Fruit fly (Drosophila melanogaster) whole organism, embryonic: ENCODE measurements around the gene cpx.

Experiments
- Bgb ChIP-seq: fragments of 200-800 bp; sonication (Bioruptor generic); IDR thresholded peaks from 2 replicates; pipeline ENCODE4 v1.3.6; 2022; ENCODE audit warnings: missing biosample characterization, missing genetic modification characterization; ENCODE audit not compliant: partially characterized antibody
- Blimp-1 ChIP-seq: fragments of 200-800 bp; sonication (Bioruptor generic); optimal IDR thresholded peaks from 3 replicates; lab custom pipeline; 2018; ENCODE audit warnings: missing biosample characterization, missing genetic modification characterization, mild to moderate bottlenecking, moderate library complexity, missing genetic modification reagents
- CG10543 ChIP-seq: fragments of 200-800 bp; sonication (Bioruptor generic); optimal IDR thresholded peaks from 3 replicates; lab custom pipeline; 2017; ENCODE audit warnings: missing biosample characterization, mild to moderate bottlenecking, missing genetic modification characterization, moderate library complexity
- CG11247 ChIP-seq: fragments of 200-800 bp; sonication (Bioruptor generic); IDR thresholded peaks from 2 replicates; pipeline ENCODE4 v1.3.6; 2022; ENCODE audit warnings: missing biosample characterization, missing genetic modification characterization
- CG11504 ChIP-seq: fragments of 200-800 bp; sonication (Bioruptor generic); optimal IDR thresholded peaks from 3 replicates; lab custom pipeline; 2019; ENCODE audit warnings: missing biosample characterization, mild to moderate bottlenecking, missing genetic modification characterization, moderate library complexity
- CG11560 ChIP-seq: fragments of 200-800 bp; sonication (Bioruptor generic); IDR thresholded peaks from 3 replicates; pipeline ENCODE4 v1.3.6; 2022; ENCODE audit warnings: missing biosample characterization, missing genetic modification characterization
- CG15011 ChIP-seq: fragments of 200-800 bp; sonication (Bioruptor generic); optimal IDR thresholded peaks from 3 replicates; lab custom pipeline; 2018; ENCODE audit warnings: missing biosample characterization, mild to moderate bottlenecking, missing genetic modification characterization
- CG17359 ChIP-seq: fragments of 200-800 bp; sonication (Bioruptor generic); optimal IDR thresholded peaks from 3 replicates; lab custom pipeline; 2018; ENCODE audit warnings: missing biosample characterization, mild to moderate bottlenecking, missing genetic modification characterization, moderate library complexity
- CG1832 ChIP-seq: fragments of 200-800 bp; sonication (Bioruptor generic); optimal IDR thresholded peaks from 2 replicates; lab custom pipeline; 2017; ENCODE audit warnings: missing biosample characterization, mild to moderate bottlenecking, missing genetic modification characterization, inconsistent platforms
- CG18476 ChIP-seq: fragments of 200-800 bp; sonication (Bioruptor generic); optimal IDR thresholded peaks from 2 replicates; lab custom pipeline; 2016; ENCODE audit warnings: missing biosample characterization, mild to moderate bottlenecking, missing genetic modification characterization
- CG2199 ChIP-seq: fragments of 200-800 bp; sonication (Bioruptor generic); IDR thresholded peaks from 3 replicates; pipeline ENCODE4 v1.3.6; 2022; ENCODE audit warnings: missing biosample characterization, missing genetic modification characterization
- CG2712 ChIP-seq: fragments of 200-800 bp; optimal IDR thresholded peaks from 3 replicates; lab custom pipeline; 2019; ENCODE audit warnings: missing biosample characterization, mild to moderate bottlenecking, missing genetic modification characterization, moderate library complexity
- CG2889 ChIP-seq: fragments of 200-800 bp; sonication (Bioruptor generic); IDR thresholded peaks from 3 replicates; pipeline ENCODE4 v1.3.6; 2022; ENCODE audit warnings: missing biosample characterization, missing genetic modification characterization
- CG34376 ChIP-seq: fragments of 200-800 bp; sonication (Bioruptor generic); optimal IDR thresholded peaks from 2 replicates; lab custom pipeline; 2018; ENCODE audit warnings: missing biosample characterization, mild to moderate bottlenecking, missing genetic modification characterization
- CG3995 ChIP-seq: fragments of 200-800 bp; sonication (Bioruptor generic); optimal IDR thresholded peaks from 3 replicates; lab custom pipeline; 2016; ENCODE audit warnings: missing biosample characterization, missing genetic modification characterization
- CG4854 ChIP-seq: fragments of 200-800 bp; sonication (Bioruptor generic); optimal IDR thresholded peaks from 2 replicates; lab custom pipeline; 2016; ENCODE audit warnings: missing biosample characterization, missing genetic modification characterization, inconsistent platforms
- CG5953 ChIP-seq: fragments of 200-800 bp; sonication (Bioruptor generic); IDR thresholded peaks from 2 replicates; pipeline ENCODE4 v1.3.6; 2022; ENCODE audit warnings: missing biosample characterization, missing genetic modification characterization
- CG6765 ChIP-seq: fragments of 200-800 bp; sonication (Bioruptor generic); optimal IDR thresholded peaks from 3 replicates; lab custom pipeline; 2017; ENCODE audit warnings: missing biosample characterization, mild to moderate bottlenecking, missing genetic modification characterization
- CG6813 ChIP-seq: fragments of 200-800 bp; sonication (Bioruptor generic); optimal IDR thresholded peaks from 2 replicates; lab custom pipeline; 2017; ENCODE audit warnings: missing biosample characterization, missing genetic modification characterization, mild to moderate bottlenecking, moderate library complexity, missing genetic modification reagents
- CG7928 ChIP-seq: fragments of 200-800 bp; sonication (Bioruptor generic); optimal IDR thresholded peaks from 2 replicates; lab custom pipeline; 2017; ENCODE audit warnings: missing biosample characterization, mild to moderate bottlenecking, missing genetic modification characterization
- CG8281 ChIP-seq: fragments of 200-800 bp; sonication (Bioruptor generic); optimal IDR thresholded peaks from 2 replicates; lab custom pipeline; 2018; ENCODE audit warnings: missing biosample characterization, mild to moderate bottlenecking, missing genetic modification characterization, moderate library complexity
- CG8290 ChIP-seq, 3 experiments: fragments of 200-800 bp; sonication (Bioruptor generic); optimal IDR thresholded peaks; 2 replicates each; lab custom pipeline; 2016 to 2019; ENCODE audit warnings: missing biosample characterization in 3 of 3, missing genetic modification characterization in 3 of 3, mild to moderate bottlenecking in 2 of 3, moderate library complexity in 1 of 3
- CG8359 ChIP-seq: fragments of 200-800 bp; sonication (Bioruptor generic); optimal IDR thresholded peaks from 2 replicates; lab custom pipeline; 2017; ENCODE audit warnings: missing biosample characterization, mild to moderate bottlenecking, missing genetic modification characterization, borderline replicate concordance
- CG9932 ChIP-seq: fragments of 200-800 bp; sonication (Bioruptor generic); IDR thresholded peaks from 2 replicates; pipeline ENCODE4 v1.3.6; 2022; ENCODE audit warnings: missing biosample characterization, missing genetic modification characterization
- Hand ChIP-seq: fragments of 200-800 bp; sonication (Bioruptor generic); optimal IDR thresholded peaks from 2 replicates; lab custom pipeline; 2017; ENCODE audit warnings: mild to moderate bottlenecking, missing biosample characterization, missing genetic modification reagents, missing genetic modification characterization
- Lpt ChIP-seq: fragments of >200 bp; optimal IDR thresholded peaks from 2 replicates; lab custom pipeline; 2018; ENCODE audit warnings: missing biosample characterization, missing genetic modification characterization
- Pdp1 ChIP-seq, 2 experiments: fragments of 200-800 bp; sonication (Bioruptor generic); optimal IDR thresholded peaks; 3 replicates each; lab custom pipeline; 2016; ENCODE audit warnings: missing biosample characterization in 2 of 2, missing genetic modification characterization in 2 of 2, mild to moderate bottlenecking in 1 of 2, moderate library complexity in 1 of 2
- Ssrp ChIP-seq: fragments of 200-800 bp; sonication (Bioruptor generic); optimal IDR thresholded peaks from 2 replicates; lab custom pipeline; 2018; ENCODE audit warnings: missing biosample characterization, mild to moderate bottlenecking, missing genetic modification characterization, moderate library complexity
- Stat92E ChIP-seq, 3 experiments: fragments of >200 bp in 2 of 3; fragments of 200-800 bp in 1 of 3; sonication (Bioruptor generic) in 1 of 3; optimal IDR thresholded peaks; 2 replicates each; lab custom pipeline; 2017 to 2019; ENCODE audit warnings: missing biosample characterization in 3 of 3, missing genetic modification characterization in 3 of 3, mild to moderate bottlenecking in 1 of 3, moderate library complexity in 1 of 3
- TFAM ChIP-seq: fragments of 200-800 bp; sonication (Bioruptor generic); optimal IDR thresholded peaks from 2 replicates; lab custom pipeline; 2017; ENCODE audit warnings: missing biosample characterization, missing genetic modification characterization, inconsistent platforms
- Tbp ChIP-seq: fragments of >200 bp; optimal IDR thresholded peaks from 2 replicates; lab custom pipeline; 2018; ENCODE audit warnings: missing biosample characterization, missing genetic modification characterization
- Trl ChIP-seq, 3 experiments: fragments of >200 bp in 2 of 3; fragments of 200-800 bp in 1 of 3; sonication (Bioruptor generic) in 1 of 3; optimal IDR thresholded peaks; 2 replicates in 1 of 3; 3 replicates in 2 of 3; lab custom pipeline; 2016 to 2017; ENCODE audit warnings: missing biosample characterization in 1 of 3, missing genetic modification characterization in 1 of 3
- Xbp1 ChIP-seq: fragments of 200-800 bp; sonication (Bioruptor generic); optimal IDR thresholded peaks from 3 replicates; lab custom pipeline; 2016; ENCODE audit warnings: missing biosample characterization, mild to moderate bottlenecking, missing genetic modification characterization
- en ChIP-seq: fragments of 200-800 bp; sonication (Bioruptor generic); optimal IDR thresholded peaks from 2 replicates; lab custom pipeline; 2016; ENCODE audit warnings: missing biosample characterization, missing genetic modification characterization
- fru ChIP-seq: fragments of >200 bp; optimal IDR thresholded peaks from 2 replicates; lab custom pipeline; 2017
- gcm2 ChIP-seq: fragments of 200-800 bp; sonication (Bioruptor generic); optimal IDR thresholded peaks from 2 replicates; lab custom pipeline; 2016; ENCODE audit warnings: missing biosample characterization, missing genetic modification characterization
- ken ChIP-seq: fragments of 200-800 bp; sonication (Bioruptor generic); IDR thresholded peaks from 3 replicates; pipeline ENCODE4 v1.3.6; 2022; ENCODE audit warnings: missing biosample characterization, missing genetic modification characterization
- nerfin-1 ChIP-seq: fragments of 200-800 bp; sonication (Bioruptor generic); optimal IDR thresholded peaks from 3 replicates; lab custom pipeline; 2019; ENCODE audit warnings: missing biosample characterization, mild to moderate bottlenecking, missing genetic modification characterization, moderate library complexity
- nom ChIP-seq: fragments of 200-800 bp; sonication (Bioruptor generic); optimal IDR thresholded peaks from 2 replicates; lab custom pipeline; 2017; ENCODE audit warnings: missing biosample characterization, missing genetic modification characterization, mild to moderate bottlenecking, moderate library complexity, missing genetic modification reagents
- pfk ChIP-seq: fragments of 200-800 bp; sonication (Bioruptor generic); optimal IDR thresholded peaks from 2 replicates; lab custom pipeline; 2018; ENCODE audit warnings: missing biosample characterization, mild to moderate bottlenecking, missing genetic modification characterization, moderate library complexity
- pzg ChIP-seq: fragments of 200-800 bp; sonication (Bioruptor generic); optimal IDR thresholded peaks from 3 replicates; lab custom pipeline; 2018; ENCODE audit warnings: missing biosample characterization, mild to moderate bottlenecking, missing genetic modification characterization, moderate library complexity
- salm ChIP-seq: fragments of 200-800 bp; sonication (Bioruptor generic); optimal IDR thresholded peaks from 2 replicates; lab custom pipeline; 2018; ENCODE audit warnings: missing biosample characterization, mild to moderate bottlenecking, missing genetic modification characterization
- sna ChIP-seq: fragments of 200-800 bp; sonication (Bioruptor generic); IDR thresholded peaks from 2 replicates; pipeline ENCODE4 v1.3.6; 2022; ENCODE audit warnings: missing biosample characterization, missing genetic modification characterization; ENCODE audit not compliant: partially characterized antibody
- twi ChIP-seq: fragments of 200-800 bp; optimal IDR thresholded peaks from 2 replicates; lab custom pipeline; 2019; ENCODE audit warnings: missing biosample characterization, mild to moderate bottlenecking, missing genetic modification characterization, moderate library complexity
- vvl ChIP-seq: fragments of 200-800 bp; sonication (Bioruptor generic); IDR thresholded peaks from 2 replicates; pipeline ENCODE4 v1.3.6; 2022; ENCODE audit warnings: missing biosample characterization, missing genetic modification characterization
- wek ChIP-seq: fragments of 200-800 bp; sonication (Bioruptor generic); optimal IDR thresholded peaks from 3 replicates; lab custom pipeline; 2018; ENCODE audit warnings: missing biosample characterization, mild to moderate bottlenecking, missing genetic modification characterization, moderate library complexity
- zen ChIP-seq: fragments of 200-800 bp; sonication (Bioruptor generic); optimal IDR thresholded peaks from 3 replicates; lab custom pipeline; 2018; ENCODE audit warnings: missing biosample characterization, mild to moderate bottlenecking, missing genetic modification characterization, moderate library complexity
- zfh2 ChIP-seq: fragments of 200-800 bp; sonication (Bioruptor generic); optimal IDR thresholded peaks from 2 replicates; lab custom pipeline; 2016; ENCODE audit warnings: missing biosample characterization, missing genetic modification characterization

The cpx gene

dm6 chr3R:4307664-4308416, 27.8 kb downstream of the cpx start, which contains the start of gene MP1 (continued):
- TF ChIP-seq TFAM (GFP tag; lab: Kevin White, UChicago) = no peak
- no peak for TF ChIP-seq Tbp (GFP tag; lab: Kevin White, UChicago)
- TF ChIP-seq CG3995 (GFP tag; lab: Kevin White, UChicago) = peak; percentile 45
- TF ChIP-seq Pdp1 (GFP tag; optimal IDR thresholded peaks at IDR 0.05; lab: Kevin White, UChicago) = no peak
- TF ChIP-seq vvl (GFP tag; lab: Robert Waterston, UW) = no peak
- TF ChIP-seq ken (GFP tag; lab: Robert Waterston, UW) = no peak
- TF ChIP-seq CG8281 (tag; lab: Kevin White, UChicago) = no peak
- TF ChIP-seq Trl (optimal IDR thresholded peaks at IDR 0.05; lab: Kevin White, UChicago) = peak; percentile 65 to 69
- TF ChIP-seq Trl (GFP tag; optimal IDR thresholded peaks at IDR 0.05; lab: Kevin White, UChicago) = no peak
- peak; percentile 8 for TF ChIP-seq nerfin-1
- no peak for TF ChIP-seq CG8359 (GFP tag; lab: Kevin White, UChicago)
- TF ChIP-seq nom = peak; percentile 73
- no peak for TF ChIP-seq CG11504 (tag; lab: Kevin White, UChicago)
- no peak for TF ChIP-seq CG11560 (tag; lab: Robert Waterston, UW)
- peak; percentile 59; the same call in 1 of the 3 replicates for TF ChIP-seq CG2199 (GFP tag; lab: Robert Waterston, UW)
- no peak for TF ChIP-seq CG7928
- TF ChIP-seq sna (GFP tag; lab: Robert Waterston, UW) = peak; percentile 23; the same call in 1 of the 2 replicates
- TF ChIP-seq CG11247 (GFP tag; lab: Robert Waterston, UW) = no peak
- no peak for TF ChIP-seq Stat92E (GFP tag; optimal IDR thresholded peaks at IDR 0.05; lab: Kevin White, UChicago)
- TF ChIP-seq fru = no peak
- peak; percentile 79 for TF ChIP-seq CG34376 (GFP tag; lab: Kevin White, UChicago)
- no peak for TF ChIP-seq Xbp1 (GFP tag; lab: Kevin White, UChicago)
- no peak for TF ChIP-seq en (GFP tag; lab: Kevin White, UChicago)
- no peak for TF ChIP-seq CG2889 (GFP tag; lab: Robert Waterston, UW)
- no peak for TF ChIP-seq twi (tag; lab: Kevin White, UChicago)
- no peak for TF ChIP-seq Blimp-1
- peak; percentile 3 for TF ChIP-seq Hand (GFP tag; lab: Kevin White, UChicago)
- no peak for TF ChIP-seq pzg
- no peak for TF ChIP-seq CG9932
- TF ChIP-seq CG17359 (tag; lab: Kevin White, UChicago) = no peak
- no peak for TF ChIP-seq Ssrp
- TF ChIP-seq CG15011 (GFP tag; lab: Kevin White, UChicago) = no peak
- TF ChIP-seq CG5953 (GFP tag; lab: Robert Waterston, UW) = no peak
- TF ChIP-seq Bgb (GFP tag; lab: Robert Waterston, UW) = no peak
- no peak for TF ChIP-seq CG4854 (GFP tag; lab: Kevin White, UChicago)
- TF ChIP-seq Lpt = no peak
- no peak for TF ChIP-seq zen (tag; lab: Kevin White, UChicago)
- no peak for TF ChIP-seq CG6813 (GFP tag; lab: Kevin White, UChicago)
- no peak for TF ChIP-seq CG8290 (GFP tag; optimal IDR thresholded peaks at IDR 0.05; lab: Kevin White, UChicago)
- peak in 1 of 2 experiments; percentile 13 for TF ChIP-seq CG8290 (tag; optimal IDR thresholded peaks at IDR 0.05; lab: Kevin White, UChicago)
- no peak for TF ChIP-seq wek (GFP tag; lab: Kevin White, UChicago)
- TF ChIP-seq CG10543 = peak; percentile 26
- no peak for TF ChIP-seq CG1832 (GFP tag; lab: Kevin White, UChicago)
- no peak for TF ChIP-seq CG6765 (GFP tag; lab: Kevin White, UChicago)
- no peak for TF ChIP-seq pfk (GFP tag; lab: Kevin White, UChicago)
- no peak for TF ChIP-seq CG2712 (tag; lab: Kevin White, UChicago)
- no peak for TF ChIP-seq salm (tag; lab: Kevin White, UChicago)
- no peak for TF ChIP-seq gcm2
- TF ChIP-seq zfh2 = no peak
- no peak for TF ChIP-seq CG18476
